Worm (Caenorhabditis elegans) whole organism, late embryonic: ENCODE data around the gene nhr-14.
A peak's percentile ranks its signal among the peaks of the same experiment; 100 is the strongest.

Experiments
- K02D7.2 ChIP-seq: sonication (generic microtip); optimal IDR thresholded peaks from 2 replicates; lab custom pipeline; 2017; ENCODE audit warnings: mild to moderate bottlenecking, missing genetic modification characterization, missing compliant biosample characterization
- K09A11.1 ChIP-seq: sonication (generic microtip); optimal IDR thresholded peaks from 2 replicates; lab custom pipeline; 2017; ENCODE audit warnings: antibody characterized with exemption, mild to moderate bottlenecking, missing genetic modification characterization, missing compliant biosample characterization; ENCODE audit not compliant: insufficient read depth
- T23F11.4 ChIP-seq: fragments of 200-800 bp; sonication (Bioruptor generic); optimal IDR thresholded peaks from 2 replicates; lab custom pipeline; 2018; ENCODE audit warnings: mild to moderate bottlenecking, missing genetic modification characterization, missing compliant biosample characterization
- Y22D7AL.16 ChIP-seq: sonication (generic microtip); optimal IDR thresholded peaks from 2 replicates; lab custom pipeline; 2016; ENCODE audit warnings: missing genetic modification characterization, missing compliant biosample characterization
- ahr-1 ChIP-seq: sonication (generic microtip); optimal IDR thresholded peaks from 2 replicates; lab custom pipeline; 2016; ENCODE audit warnings: missing genetic modification characterization, missing compliant biosample characterization
- ceh-18 ChIP-seq: sonication (generic microtip); optimal IDR thresholded peaks from 2 replicates; lab custom pipeline; 2016; ENCODE audit warnings: missing genetic modification characterization, missing compliant biosample characterization
- ceh-19 ChIP-seq: fragments of 200-800 bp; sonication (Bioruptor generic); optimal IDR thresholded peaks from 2 replicates; lab custom pipeline; 2018; ENCODE audit warnings: mild to moderate bottlenecking, missing genetic modification characterization, missing compliant biosample characterization
- ceh-22 ChIP-seq: sonication (generic microtip); optimal IDR thresholded peaks from 2 replicates; lab custom pipeline; 2017; ENCODE audit warnings: missing biosample characterization, missing genetic modification characterization
- ceh-24 ChIP-seq: sonication (generic microtip); optimal IDR thresholded peaks from 2 replicates; lab custom pipeline; 2016; ENCODE audit warnings: mild to moderate bottlenecking, missing genetic modification characterization, missing compliant biosample characterization
- ceh-31 ChIP-seq: sonication (generic microtip); optimal IDR thresholded peaks from 2 replicates; lab custom pipeline; 2016; ENCODE audit warnings: missing genetic modification characterization, missing compliant biosample characterization
- ceh-34 ChIP-seq: sonication (generic microtip); optimal IDR thresholded peaks from 2 replicates; lab custom pipeline; 2016; ENCODE audit warnings: mild to moderate bottlenecking, missing genetic modification characterization, missing compliant biosample characterization
- dmd-4 ChIP-seq: sonication (generic microtip); optimal IDR thresholded peaks from 2 replicates; lab custom pipeline; 2016; ENCODE audit warnings: borderline replicate concordance, missing genetic modification characterization, missing compliant biosample characterization
- dve-1 ChIP-seq: sonication (generic microtip); optimal IDR thresholded peaks from 2 replicates; lab custom pipeline; 2017; ENCODE audit warnings: antibody characterized with exemption, mild to moderate bottlenecking, missing genetic modification characterization, missing compliant biosample characterization
- ets-4 ChIP-seq: sonication (generic microtip); optimal IDR thresholded peaks from 2 replicates; lab custom pipeline; 2016; ENCODE audit warnings: missing genetic modification characterization, missing compliant biosample characterization
- eyg-1 ChIP-seq: sonication (generic microtip); optimal IDR thresholded peaks from 2 replicates; lab custom pipeline; 2016; ENCODE audit warnings: missing genotype, missing genetic modification characterization, missing compliant biosample characterization
- fax-1 ChIP-seq: sonication (generic microtip); optimal IDR thresholded peaks from 2 replicates; lab custom pipeline; 2016; ENCODE audit warnings: missing genotype, missing genetic modification characterization, missing compliant biosample characterization
- fkh-10 ChIP-seq: fragments of 150-350 bp; optimal IDR thresholded peaks from 2 replicates; lab custom pipeline; 2014; ENCODE audit warnings: missing biosample characterization, missing genetic modification reagents, missing genetic modification characterization
- gmeb-2 ChIP-seq: sonication (generic microtip); optimal IDR thresholded peaks from 2 replicates; lab custom pipeline; 2016; ENCODE audit warnings: missing genetic modification characterization, inconsistent platforms, missing compliant biosample characterization
- hlh-30 ChIP-seq: sonication (generic microtip); optimal IDR thresholded peaks from 2 replicates; lab custom pipeline; 2017; ENCODE audit warnings: antibody characterized with exemption, missing genetic modification characterization, missing compliant biosample characterization; ENCODE audit not compliant: insufficient read depth
- hlh-6 ChIP-seq: sonication (generic microtip); optimal IDR thresholded peaks from 2 replicates; lab custom pipeline; 2016; ENCODE audit warnings: missing genotype, missing genetic modification characterization, missing compliant biosample characterization
- lin-11 ChIP-seq: fragments of 200-800 bp; sonication (Bioruptor generic); optimal IDR thresholded peaks from 2 replicates; lab custom pipeline; 2018; ENCODE audit warnings: mild to moderate bottlenecking, missing genetic modification characterization, missing compliant biosample characterization
- nfya-1 ChIP-seq: sonication (generic microtip); optimal IDR thresholded peaks from 2 replicates; lab custom pipeline; 2017; ENCODE audit warnings: missing genetic modification characterization, mild to moderate bottlenecking, missing compliant biosample characterization, antibody characterized with exemption, moderate library complexity
- nhr-11 ChIP-seq: fragments of 150-350 bp; optimal IDR thresholded peaks from 2 replicates; lab custom pipeline; 2014; ENCODE audit warnings: missing biosample characterization, missing genetic modification characterization
- npax-4 ChIP-seq: sonication (generic microtip); optimal IDR thresholded peaks from 2 replicates; lab custom pipeline; 2016; ENCODE audit warnings: missing genetic modification characterization, missing compliant biosample characterization
- pag-3 ChIP-seq: sonication (generic microtip); optimal IDR thresholded peaks from 2 replicates; lab custom pipeline; 2016; ENCODE audit warnings: missing compliant biosample characterization, missing genetic modification characterization, borderline replicate concordance
- pat-9 ChIP-seq: fragments of 200-800 bp; sonication (Bioruptor generic); optimal IDR thresholded peaks from 2 replicates; lab custom pipeline; 2018; ENCODE audit warnings: mild to moderate bottlenecking, missing genetic modification characterization, moderate library complexity, missing compliant biosample characterization
- pha-4 ChIP-seq: fragments of 150-350 bp; optimal IDR thresholded peaks from 2 replicates; lab custom pipeline; 2018; ENCODE audit warnings: missing biosample characterization, missing genetic modification reagents, missing genetic modification characterization
- ref-2 ChIP-seq: sonication (generic microtip); optimal IDR thresholded peaks from 2 replicates; lab custom pipeline; 2016; ENCODE audit warnings: missing genetic modification characterization, missing compliant biosample characterization
- rnt-1 ChIP-seq: sonication (generic microtip); optimal IDR thresholded peaks from 2 replicates; lab custom pipeline; 2016; ENCODE audit warnings: missing genetic modification characterization, missing compliant biosample characterization
- sox-2 ChIP-seq: fragments of 200-800 bp; sonication (Bioruptor generic); IDR thresholded peaks from 2 replicates; pipeline ENCODE4 v1.3.6; 2022; ENCODE audit warnings: missing genetic modification reagents, missing genetic modification characterization, missing compliant biosample characterization
- sox-4 ChIP-seq: sonication (generic microtip); optimal IDR thresholded peaks from 2 replicates; lab custom pipeline; 2017; ENCODE audit warnings: mild to moderate bottlenecking, missing genetic modification characterization, inconsistent platforms, missing compliant biosample characterization
- syd-9 ChIP-seq: sonication (generic microtip); optimal IDR thresholded peaks from 2 replicates; lab custom pipeline; 2016; ENCODE audit warnings: mild to moderate bottlenecking, missing genetic modification characterization, moderate library complexity, missing compliant biosample characterization
- tbx-7 ChIP-seq: sonication (generic microtip); optimal IDR thresholded peaks from 2 replicates; lab custom pipeline; 2016; ENCODE audit warnings: missing genotype, missing genetic modification characterization, missing compliant biosample characterization
- ttx-3 ChIP-seq: sonication (generic microtip); optimal IDR thresholded peaks from 2 replicates; lab custom pipeline; 2016; ENCODE audit warnings: missing genetic modification reagents, missing genetic modification characterization, missing compliant biosample characterization
- unc-3 ChIP-seq, 2 experiments: fragments of 200-800 bp in 1 of 2; sonication (Bioruptor generic) in 1 of 2; sonication (generic microtip) in 1 of 2; conservative IDR thresholded peaks in 1 of 2; optimal IDR thresholded peaks in 1 of 2; 2 replicates each; pipeline versions ENCODE4 v1.3.6 to Lab custom; 2016 to 2022; ENCODE audit warnings: missing compliant biosample characterization in 2 of 2, missing genetic modification characterization in 2 of 2, missing genetic modification reagents in 1 of 2
- unc-42 ChIP-seq: sonication (generic microtip); optimal IDR thresholded peaks from 2 replicates; lab custom pipeline; 2016; ENCODE audit warnings: missing genotype, missing genetic modification characterization, missing compliant biosample characterization
- unc-86 ChIP-seq: sonication (generic microtip); optimal IDR thresholded peaks from 2 replicates; lab custom pipeline; 2016; ENCODE audit warnings: missing genetic modification characterization, missing compliant biosample characterization
- zip-5 ChIP-seq: sonication (generic microtip); optimal IDR thresholded peaks from 2 replicates; lab custom pipeline; 2016; ENCODE audit warnings: missing genetic modification characterization, missing compliant biosample characterization
- ztf-16 ChIP-seq: sonication (generic microtip); optimal IDR thresholded peaks from 2 replicates; lab custom pipeline; 2017; ENCODE audit warnings: missing genetic modification characterization, missing compliant biosample characterization

Gene nhr-14

DNA sequence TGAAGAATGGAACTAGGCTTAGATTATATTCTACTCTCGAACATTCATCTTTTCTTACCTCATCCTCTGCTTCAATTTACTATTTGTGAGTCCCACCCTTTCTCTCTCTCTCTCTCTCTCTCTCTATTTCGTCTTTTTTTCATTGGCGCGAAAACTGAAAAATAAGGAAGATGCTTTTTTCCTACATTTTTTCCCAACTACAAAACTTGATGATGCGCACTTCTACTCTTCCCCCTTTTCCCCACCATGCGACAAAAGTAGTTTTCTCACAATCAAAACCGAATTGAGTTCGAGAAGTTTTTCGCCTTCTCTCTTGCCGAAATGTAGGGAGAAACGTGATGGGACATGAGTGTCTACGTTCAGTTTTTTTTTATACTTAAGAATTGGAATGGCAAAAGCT, 13.9 kb upstream of the nhr-14 start:
- TF ChIP-seq ref-2 = no peak
- TF ChIP-seq unc-42 = peak; percentile 20

- TF ChIP-seq sox-4 (no peak), Y22D7AL.16 (tag; lab: Kevin White, UChicago) (no peak), sox-2 (GFP tag; lab: Robert Waterston, UW) (no peak), unc-3 (GFP tag; conservative IDR thresholded peaks at IDR 0.05; lab: Robert Waterston, UW) (no peak), unc-3 (tag; optimal IDR thresholded peaks at IDR 0.05; lab: Kevin White, UChicago) (no peak), zip-5 (tag; lab: Kevin White, UChicago) (no peak), npax-4 (tag; lab: Kevin White, UChicago) (no peak), gmeb-2 (tag; lab: Kevin White, UChicago) (no peak), ahr-1 (tag; lab: Kevin White, UChicago) (no peak), dmd-4 (tag; lab: Kevin White, UChicago) (no peak), ceh-31 (no peak), eyg-1 (tag; lab: Kevin White, UChicago) (no peak), tbx-7 (tag; lab: Kevin White, UChicago) (no peak), K02D7.2 (tag; lab: Kevin White, UChicago) (no peak)
Measured at ce11 chrX:8489415-8489814, 13.4 kb upstream of the nhr-14 start.

- TF ChIP-seq hlh-30 (tag; lab: Kevin White, UChicago) (no peak), nhr-11 (no peak), pag-3 (tag; lab: Kevin White, UChicago) (no peak), unc-42 (no peak)
Measured at ce11 chrX:8485392-8485791, 9.4 kb upstream of the nhr-14 start.

ce11 chrX:8483951-8484350, 8.0 kb upstream of the nhr-14 start:
- TF ChIP-seq fkh-10 (GFP tag; lab: Kevin White, UChicago) = no peak
- no peak for TF ChIP-seq unc-42
- TF ChIP-seq pat-9 (tag; lab: Kevin White, UChicago) = no peak
- no peak for TF ChIP-seq npax-4 (tag; lab: Kevin White, UChicago)
- TF ChIP-seq pha-4 (tag; lab: Kevin White, UChicago) = no peak
- TF ChIP-seq ets-4 (tag; lab: Kevin White, UChicago) = no peak
- no peak for TF ChIP-seq unc-3 (GFP tag; conservative IDR thresholded peaks at IDR 0.05; lab: Robert Waterston, UW)
- TF ChIP-seq unc-3 (tag; optimal IDR thresholded peaks at IDR 0.05; lab: Kevin White, UChicago) = no peak
- no peak for TF ChIP-seq ref-2
- TF ChIP-seq ceh-18 (tag; lab: Kevin White, UChicago) = no peak
- TF ChIP-seq hlh-6 (tag; lab: Kevin White, UChicago) = no peak
- TF ChIP-seq K09A11.1 (tag; lab: Kevin White, UChicago) = no peak
- TF ChIP-seq gmeb-2 (tag; lab: Kevin White, UChicago) = no peak
- no peak for TF ChIP-seq T23F11.4 (GFP tag; lab: Kevin White, UChicago)
- TF ChIP-seq ztf-16 (tag; lab: Kevin White, UChicago) = no peak
- no peak for TF ChIP-seq dve-1 (tag; lab: Kevin White, UChicago)
- TF ChIP-seq ceh-22 (tag; lab: Kevin White, UChicago) = no peak
- no peak for TF ChIP-seq fax-1 (tag; lab: Kevin White, UChicago)
- no peak for TF ChIP-seq sox-2 (GFP tag; lab: Robert Waterston, UW)
- TF ChIP-seq tbx-7 (tag; lab: Kevin White, UChicago) = no peak
- TF ChIP-seq dmd-4 (tag; lab: Kevin White, UChicago) = no peak

DNA sequence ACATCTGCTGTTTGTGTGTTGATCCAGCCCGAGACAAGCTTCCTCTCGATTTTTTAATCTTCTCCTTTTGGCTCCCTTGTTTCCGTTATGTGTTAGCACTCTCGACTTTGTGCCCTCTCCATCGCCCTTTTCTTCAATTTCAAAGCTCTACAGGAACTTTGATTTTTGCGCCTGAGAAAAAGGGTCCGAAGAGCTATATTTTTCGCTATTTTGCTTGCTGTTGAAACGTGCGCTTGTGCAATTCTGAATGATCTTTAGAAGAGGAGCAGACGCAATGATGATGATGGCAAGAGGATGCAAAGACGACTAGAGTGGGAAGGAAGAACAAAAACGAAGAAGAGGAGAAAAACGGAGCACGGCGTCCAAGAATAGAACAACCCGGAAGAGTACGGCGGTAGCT, 5.7 kb upstream of the nhr-14 start:
- TF ChIP-seq ahr-1 (tag; lab: Kevin White, UChicago) = no peak
- TF ChIP-seq syd-9 (tag; lab: Kevin White, UChicago) = no peak
- no peak for TF ChIP-seq rnt-1 (tag; lab: Kevin White, UChicago)
- no peak for TF ChIP-seq fkh-10 (GFP tag; lab: Kevin White, UChicago)
- no peak for TF ChIP-seq nfya-1
- TF ChIP-seq ceh-22 (tag; lab: Kevin White, UChicago) = no peak
- no peak for TF ChIP-seq unc-86 (tag; lab: Kevin White, UChicago)
- TF ChIP-seq hlh-6 (tag; lab: Kevin White, UChicago) = no peak
- no peak for TF ChIP-seq ttx-3 (tag; lab: Kevin White, UChicago)
- no peak for TF ChIP-seq nhr-11
- TF ChIP-seq ceh-31 = no peak
- no peak for TF ChIP-seq ceh-19 (GFP tag; lab: Kevin White, UChicago)
- no peak for TF ChIP-seq lin-11
- no peak for TF ChIP-seq ceh-24 (tag; lab: Kevin White, UChicago)
- TF ChIP-seq unc-42 = peak; percentile 9
- TF ChIP-seq pha-4 (tag; lab: Kevin White, UChicago) = no peak
- TF ChIP-seq ceh-34 (tag; lab: Kevin White, UChicago) = peak; percentile 5
- TF ChIP-seq ceh-18 (tag; lab: Kevin White, UChicago) = no peak
